Worm (Caenorhabditis elegans) whole organism, late embryonic: Measurements from ENCODE around the gene T12A2.21.
A peak's percentile ranks its signal among the peaks of the same experiment; 100 is the strongest.

ENCODE experiments used
- C08G9.2 ChIP-seq: sonication (generic microtip); optimal IDR thresholded peaks from 2 replicates; lab custom pipeline; 2016; ENCODE audit warnings: mild to moderate bottlenecking, missing genetic modification characterization, moderate library complexity, missing compliant biosample characterization
- K02D7.2 ChIP-seq: sonication (generic microtip); optimal IDR thresholded peaks from 2 replicates; lab custom pipeline; 2017; ENCODE audit warnings: mild to moderate bottlenecking, missing genetic modification characterization, missing compliant biosample characterization
- Y22D7AL.16 ChIP-seq: sonication (generic microtip); optimal IDR thresholded peaks from 2 replicates; lab custom pipeline; 2016; ENCODE audit warnings: missing genetic modification characterization, missing compliant biosample characterization
- ahr-1 ChIP-seq: sonication (generic microtip); optimal IDR thresholded peaks from 2 replicates; lab custom pipeline; 2016; ENCODE audit warnings: missing genetic modification characterization, missing compliant biosample characterization
- ceh-14 ChIP-seq: sonication (generic microtip); optimal IDR thresholded peaks from 2 replicates; lab custom pipeline; 2016; ENCODE audit warnings: missing genotype, missing genetic modification characterization, missing compliant biosample characterization
- ceh-18 ChIP-seq: sonication (generic microtip); optimal IDR thresholded peaks from 2 replicates; lab custom pipeline; 2016; ENCODE audit warnings: missing genetic modification characterization, missing compliant biosample characterization
- ceh-2 ChIP-seq: sonication (generic microtip); optimal IDR thresholded peaks from 2 replicates; lab custom pipeline; 2016; ENCODE audit warnings: missing genotype, missing genetic modification characterization, missing compliant biosample characterization
- ceh-22 ChIP-seq: sonication (generic microtip); optimal IDR thresholded peaks from 2 replicates; lab custom pipeline; 2017; ENCODE audit warnings: missing biosample characterization, missing genetic modification characterization
- ceh-24 ChIP-seq: sonication (generic microtip); optimal IDR thresholded peaks from 2 replicates; lab custom pipeline; 2016; ENCODE audit warnings: mild to moderate bottlenecking, missing genetic modification characterization, missing compliant biosample characterization
- ceh-31 ChIP-seq: sonication (generic microtip); optimal IDR thresholded peaks from 2 replicates; lab custom pipeline; 2016; ENCODE audit warnings: missing genetic modification characterization, missing compliant biosample characterization
- ceh-34 ChIP-seq: sonication (generic microtip); optimal IDR thresholded peaks from 2 replicates; lab custom pipeline; 2016; ENCODE audit warnings: mild to moderate bottlenecking, missing genetic modification characterization, missing compliant biosample characterization
- ceh-45 ChIP-seq: fragments of 200-800 bp; sonication (Bioruptor generic); IDR thresholded peaks from 2 replicates; pipeline ENCODE4 v1.3.6; 2022; ENCODE audit warnings: missing genetic modification reagents, missing genetic modification characterization, missing compliant biosample characterization
- ceh-48 ChIP-seq: sonication (generic microtip); optimal IDR thresholded peaks from 2 replicates; lab custom pipeline; 2016; ENCODE audit warnings: missing genetic modification characterization, inconsistent platforms, missing compliant biosample characterization
- dmd-4 ChIP-seq: sonication (generic microtip); optimal IDR thresholded peaks from 2 replicates; lab custom pipeline; 2016; ENCODE audit warnings: borderline replicate concordance, missing genetic modification characterization, missing compliant biosample characterization
- elt-2 ChIP-seq: sonication (generic microtip); optimal IDR thresholded peaks from 2 replicates; lab custom pipeline; 2016; ENCODE audit warnings: missing genetic modification reagents, missing genetic modification characterization, missing compliant biosample characterization
- ets-4 ChIP-seq: sonication (generic microtip); optimal IDR thresholded peaks from 2 replicates; lab custom pipeline; 2016; ENCODE audit warnings: missing genetic modification characterization, missing compliant biosample characterization
- eyg-1 ChIP-seq: sonication (generic microtip); optimal IDR thresholded peaks from 2 replicates; lab custom pipeline; 2016; ENCODE audit warnings: missing genotype, missing genetic modification characterization, missing compliant biosample characterization
- fax-1 ChIP-seq: sonication (generic microtip); optimal IDR thresholded peaks from 2 replicates; lab custom pipeline; 2016; ENCODE audit warnings: missing genotype, missing genetic modification characterization, missing compliant biosample characterization
- fkh-10 ChIP-seq: fragments of 150-350 bp; optimal IDR thresholded peaks from 2 replicates; lab custom pipeline; 2014; ENCODE audit warnings: missing biosample characterization, missing genetic modification reagents, missing genetic modification characterization
- fkh-6 ChIP-seq: sonication (generic microtip); optimal IDR thresholded peaks from 2 replicates; lab custom pipeline; 2016; ENCODE audit warnings: missing genetic modification characterization, missing compliant biosample characterization
- gmeb-2 ChIP-seq: sonication (generic microtip); optimal IDR thresholded peaks from 2 replicates; lab custom pipeline; 2016; ENCODE audit warnings: missing genetic modification characterization, inconsistent platforms, missing compliant biosample characterization
- hlh-13 ChIP-seq: fragments of 200-800 bp; sonication (Bioruptor generic); optimal IDR thresholded peaks from 2 replicates; lab custom pipeline; 2018; ENCODE audit warnings: mild to moderate bottlenecking, missing genetic modification characterization, missing compliant biosample characterization
- lim-6 ChIP-seq: sonication (generic microtip); optimal IDR thresholded peaks from 2 replicates; lab custom pipeline; 2016; ENCODE audit warnings: missing genetic modification characterization, missing compliant biosample characterization
- lin-11 ChIP-seq: fragments of 200-800 bp; sonication (Bioruptor generic); optimal IDR thresholded peaks from 2 replicates; lab custom pipeline; 2018; ENCODE audit warnings: mild to moderate bottlenecking, missing genetic modification characterization, missing compliant biosample characterization
- madf-2 ChIP-seq: sonication (generic microtip); optimal IDR thresholded peaks from 2 replicates; lab custom pipeline; 2017; ENCODE audit warnings: missing genetic modification characterization, missing compliant biosample characterization
- npax-4 ChIP-seq: sonication (generic microtip); optimal IDR thresholded peaks from 2 replicates; lab custom pipeline; 2016; ENCODE audit warnings: missing genetic modification characterization, missing compliant biosample characterization
- pag-3 ChIP-seq: sonication (generic microtip); optimal IDR thresholded peaks from 2 replicates; lab custom pipeline; 2016; ENCODE audit warnings: missing compliant biosample characterization, missing genetic modification characterization, borderline replicate concordance
- ref-2 ChIP-seq: sonication (generic microtip); optimal IDR thresholded peaks from 2 replicates; lab custom pipeline; 2016; ENCODE audit warnings: missing genetic modification characterization, missing compliant biosample characterization
- rnt-1 ChIP-seq: sonication (generic microtip); optimal IDR thresholded peaks from 2 replicates; lab custom pipeline; 2016; ENCODE audit warnings: missing genetic modification characterization, missing compliant biosample characterization
- sdc-2 ChIP-seq: sonication (generic microtip); optimal IDR thresholded peaks from 2 replicates; lab custom pipeline; 2016; ENCODE audit warnings: missing genotype, missing genetic modification characterization, missing compliant biosample characterization
- sox-4 ChIP-seq: sonication (generic microtip); optimal IDR thresholded peaks from 2 replicates; lab custom pipeline; 2017; ENCODE audit warnings: mild to moderate bottlenecking, missing genetic modification characterization, inconsistent platforms, missing compliant biosample characterization
- syd-9 ChIP-seq: sonication (generic microtip); optimal IDR thresholded peaks from 2 replicates; lab custom pipeline; 2016; ENCODE audit warnings: mild to moderate bottlenecking, missing genetic modification characterization, moderate library complexity, missing compliant biosample characterization
- tbx-2 ChIP-seq: sonication (generic microtip); optimal IDR thresholded peaks from 2 replicates; lab custom pipeline; 2016; ENCODE audit warnings: missing genetic modification characterization, missing compliant biosample characterization
- tbx-7 ChIP-seq: sonication (generic microtip); optimal IDR thresholded peaks from 2 replicates; lab custom pipeline; 2016; ENCODE audit warnings: missing genotype, missing genetic modification characterization, missing compliant biosample characterization
- unc-3 ChIP-seq, 2 experiments: fragments of 200-800 bp in 1 of 2; sonication (Bioruptor generic) in 1 of 2; sonication (generic microtip) in 1 of 2; conservative IDR thresholded peaks in 1 of 2; optimal IDR thresholded peaks in 1 of 2; 2 replicates each; pipeline versions ENCODE4 v1.3.6 to Lab custom; 2016 to 2022; ENCODE audit warnings: missing compliant biosample characterization in 2 of 2, missing genetic modification characterization in 2 of 2, missing genetic modification reagents in 1 of 2
- unc-55 ChIP-seq: sonication (generic microtip); optimal IDR thresholded peaks from 2 replicates; lab custom pipeline; 2017; ENCODE audit warnings: missing biosample characterization, missing genetic modification reagents, missing genetic modification characterization
- unc-86 ChIP-seq: sonication (generic microtip); optimal IDR thresholded peaks from 2 replicates; lab custom pipeline; 2016; ENCODE audit warnings: missing genetic modification characterization, missing compliant biosample characterization
- zip-5 ChIP-seq: sonication (generic microtip); optimal IDR thresholded peaks from 2 replicates; lab custom pipeline; 2016; ENCODE audit warnings: missing genetic modification characterization, missing compliant biosample characterization

The T12A2.21 gene

ce11 chrIII:6231880-6232279 lies 4.7 kb downstream of the T12A2.21 start:
- TF ChIP-seq fax-1 (no peak), elt-2 (tag; lab: Kevin White, UChicago) (peak; percentile 85)

ce11 chrIII:6230870-6231269 lies 5.7 kb downstream of the T12A2.21 start, which contains the start of gene esyt-2:
esyt-2 (minus strand) TSS chrIII:6230970.
- TF ChIP-seq zip-5 (tag; lab: Kevin White, UChicago) (no peak), rnt-1 (tag; lab: Kevin White, UChicago) (no peak), fkh-6 (tag; lab: Kevin White, UChicago) (no peak), ceh-14 (tag; lab: Kevin White, UChicago) (no peak)

- no peak for TF ChIP-seq syd-9
- no peak for TF ChIP-seq ceh-2 (tag; lab: Kevin White, UChicago)
- TF ChIP-seq fkh-10 (GFP tag; lab: Kevin White, UChicago), result no peak
- no peak for TF ChIP-seq ahr-1 (tag; lab: Kevin White, UChicago)
- no peak for TF ChIP-seq pag-3 (tag; lab: Kevin White, UChicago)
- no peak for TF ChIP-seq tbx-2 (tag; lab: Kevin White, UChicago)
- no peak for TF ChIP-seq ceh-22 (tag; lab: Kevin White, UChicago)
- TF ChIP-seq unc-86, result no peak
- no peak for TF ChIP-seq ets-4 (tag; lab: Kevin White, UChicago)
- no peak for TF ChIP-seq sdc-2 (tag; lab: Kevin White, UChicago)
- TF ChIP-seq ceh-24 (tag; lab: Kevin White, UChicago), result no peak
- no peak for TF ChIP-seq ceh-45 (GFP tag; lab: Robert Waterston, UW)
- no peak for TF ChIP-seq ceh-48 (tag; lab: Kevin White, UChicago)
- no peak for TF ChIP-seq ceh-31 (tag; lab: Kevin White, UChicago)
- no peak for TF ChIP-seq ceh-18 (tag; lab: Kevin White, UChicago)
- TF ChIP-seq npax-4, result no peak
- TF ChIP-seq, all 69 proteins: peak for 0
Measured at ce11 chrIII:6221403-6221802, 15.1 kb downstream of the T12A2.21 start.

ce11 chrIII:6216833-6217466 lies 19.6 kb downstream of the T12A2.21 start, which contains the start of gene hot-4:
hot-4 (plus strand) TSS chrIII:6217416.
- TF ChIP-seq unc-3 (GFP tag; conservative IDR thresholded peaks at IDR 0.05; lab: Robert Waterston, UW) (no peak), unc-3 (tag; optimal IDR thresholded peaks at IDR 0.05; lab: Kevin White, UChicago) (no peak), lin-11 (tag; lab: Kevin White, UChicago) (no peak), dmd-4 (tag; lab: Kevin White, UChicago) (no peak)

- TF ChIP-seq sox-4 (no peak), lim-6 (no peak), unc-55 (GFP tag; lab: Kevin White, UChicago) (no peak), fax-1 (no peak), fkh-6 (tag; lab: Kevin White, UChicago) (no peak), ceh-34 (no peak), pag-3 (tag; lab: Kevin White, UChicago) (no peak), ceh-18 (tag; lab: Kevin White, UChicago) (no peak), ref-2 (no peak), hlh-13 (no peak), gmeb-2 (tag; lab: Kevin White, UChicago) (no peak), tbx-7 (tag; lab: Kevin White, UChicago) (no peak), C08G9.2 (tag; lab: Kevin White, UChicago) (no peak), ceh-2 (tag; lab: Kevin White, UChicago) (no peak), K02D7.2 (tag; lab: Kevin White, UChicago) (no peak), Y22D7AL.16 (no peak), madf-2 (tag; lab: Kevin White, UChicago) (no peak), eyg-1 (tag; lab: Kevin White, UChicago) (no peak), syd-9 (no peak)
- TF ChIP-seq, all 69 proteins: peak for 0
Measured at ce11 chrIII:6215943-6216342, 20.6 kb downstream of the T12A2.21 start.
